Worm (Caenorhabditis elegans) whole organism, young adult: Measurements from ENCODE around the gene bath-37.
A peak's percentile ranks its signal among the peaks of the same experiment; 100 is the strongest.

Source experiments
- B0035.1 ChIP-seq: sonication (generic microtip); optimal IDR thresholded peaks from 2 replicates; lab custom pipeline; 2016; ENCODE audit warnings: missing genetic modification characterization, mild to moderate bottlenecking, missing compliant biosample characterization, missing genotype, missing genetic modification reagents
- C06A6.2 ChIP-seq: fragments of 200-800 bp; sonication (Bioruptor generic); conservative IDR thresholded peaks from 2 replicates; pipeline ENCODE4 v1.3.6; 2022; ENCODE audit warnings: missing genetic modification characterization, missing compliant biosample characterization
- F22D6.2 ChIP-seq: sonication (generic microtip); optimal IDR thresholded peaks from 2 replicates; lab custom pipeline; 2016; ENCODE audit warnings: mild to moderate bottlenecking, missing genetic modification characterization, missing compliant biosample characterization
- F39B2.1 ChIP-seq: fragments of 200-800 bp; sonication (Bioruptor generic); IDR thresholded peaks from 2 replicates; pipeline ENCODE4 v1.3.6; 2022; ENCODE audit warnings: missing genetic modification reagents, missing genetic modification characterization, missing compliant biosample characterization
- F49E8.2 ChIP-seq: sonication (generic microtip); optimal IDR thresholded peaks from 3 replicates; lab custom pipeline; 2017; ENCODE audit warnings: missing genetic modification characterization, mild to moderate bottlenecking, missing compliant biosample characterization, antibody characterized with exemption, moderate library complexity; ENCODE audit not compliant: insufficient read depth
- F55B11.4 ChIP-seq: sonication (generic microtip); optimal IDR thresholded peaks from 2 replicates; lab custom pipeline; 2016; ENCODE audit warnings: missing compliant biosample characterization, missing genetic modification characterization, borderline replicate concordance; ENCODE audit not compliant: insufficient read depth
- F57C9.4 ChIP-seq: sonication (generic microtip); optimal IDR thresholded peaks from 2 replicates; lab custom pipeline; 2017; ENCODE audit warnings: mild to moderate bottlenecking, missing genetic modification characterization, missing compliant biosample characterization
- K11D2.4 ChIP-seq: fragments of 200-800 bp; sonication (Bioruptor generic); IDR thresholded peaks from 2 replicates; pipeline ENCODE4 v1.3.6; 2022; ENCODE audit warnings: missing genetic modification reagents, missing genetic modification characterization, missing compliant biosample characterization
- Y95B8A.8 ChIP-seq: fragments of 200-800 bp; sonication (Bioruptor generic); IDR thresholded peaks from 2 replicates; pipeline ENCODE4 v1.3.6; 2022; ENCODE audit warnings: missing genetic modification reagents, missing genetic modification characterization, missing compliant biosample characterization
- ZK185.1 ChIP-seq: sonication (generic microtip); optimal IDR thresholded peaks from 2 replicates; lab custom pipeline; 2016; ENCODE audit warnings: mild to moderate bottlenecking, missing genetic modification characterization, missing compliant biosample characterization; ENCODE audit not compliant: poor library complexity, severe bottlenecking
- aptf-2 ChIP-seq: fragments of 200-800 bp; sonication (Bioruptor generic); conservative IDR thresholded peaks from 2 replicates; pipeline ENCODE4 v1.3.6; 2022; ENCODE audit warnings: missing genetic modification reagents, missing genetic modification characterization, missing compliant biosample characterization
- atf-7 ChIP-seq: sonication (generic microtip); optimal IDR thresholded peaks from 2 replicates; lab custom pipeline; 2017; ENCODE audit warnings: mild to moderate bottlenecking, missing genetic modification characterization, missing compliant biosample characterization
- athp-1 ChIP-seq: sonication (generic microtip); optimal IDR thresholded peaks from 2 replicates; lab custom pipeline; 2017; ENCODE audit warnings: mild to moderate bottlenecking, missing genetic modification characterization, missing compliant biosample characterization
- attf-5 ChIP-seq: fragments of 200-800 bp; sonication (Bioruptor generic); optimal IDR thresholded peaks from 2 replicates; lab custom pipeline; 2018; ENCODE audit warnings: mild to moderate bottlenecking, missing genetic modification characterization, missing compliant biosample characterization
- attf-6 ChIP-seq: fragments of 200-800 bp; sonication (Bioruptor generic); IDR thresholded peaks from 2 replicates; pipeline ENCODE4 v1.3.6; 2022; ENCODE audit warnings: missing genetic modification reagents, missing genetic modification characterization, missing compliant biosample characterization
- bed-1 ChIP-seq: fragments of 200-800 bp; sonication (Bioruptor generic); IDR thresholded peaks from 2 replicates; pipeline ENCODE4 v1.3.6; 2022; ENCODE audit warnings: missing genetic modification reagents, missing genetic modification characterization, missing compliant biosample characterization
- bed-2 ChIP-seq: fragments of 200-800 bp; sonication (Bioruptor generic); IDR thresholded peaks from 2 replicates; pipeline ENCODE4 v1.3.6; 2022; ENCODE audit warnings: missing genetic modification reagents, missing genetic modification characterization, missing compliant biosample characterization
- ccch-3 ChIP-seq: fragments of 200-800 bp; sonication (Bioruptor generic); optimal IDR thresholded peaks from 2 replicates; lab custom pipeline; 2018; ENCODE audit warnings: mild to moderate bottlenecking, missing genetic modification characterization, missing compliant biosample characterization
- ceh-40 ChIP-seq: fragments of 200-800 bp; sonication (Bioruptor generic); IDR thresholded peaks from 2 replicates; pipeline ENCODE4 v1.3.6; 2022; ENCODE audit warnings: missing genetic modification characterization, missing compliant biosample characterization
- ceh-91 ChIP-seq: fragments of 200-800 bp; sonication (Bioruptor generic); IDR thresholded peaks from 2 replicates; pipeline ENCODE4 v1.3.6; 2022; ENCODE audit warnings: missing genetic modification reagents, missing genetic modification characterization, missing compliant biosample characterization
- dpff-1 ChIP-seq: sonication (generic microtip); optimal IDR thresholded peaks from 2 replicates; lab custom pipeline; 2017; ENCODE audit warnings: mild to moderate bottlenecking, missing genetic modification characterization, missing compliant biosample characterization
- egl-18 ChIP-seq: fragments of 200-800 bp; sonication (Bioruptor generic); IDR thresholded peaks from 2 replicates; pipeline ENCODE4 v1.3.6; 2022; ENCODE audit warnings: missing genetic modification reagents, missing genetic modification characterization, missing compliant biosample characterization
- egl-44 ChIP-seq: fragments of 200-800 bp; sonication (Bioruptor generic); IDR thresholded peaks from 2 replicates; pipeline ENCODE4 v1.3.6; 2022; ENCODE audit warnings: missing genetic modification reagents, missing genetic modification characterization, missing compliant biosample characterization
- fkh-3 ChIP-seq: sonication (generic microtip); optimal IDR thresholded peaks from 2 replicates; lab custom pipeline; 2016; ENCODE audit warnings: mild to moderate bottlenecking, missing genetic modification characterization, missing compliant biosample characterization
- gei-17 ChIP-seq: fragments of 200-800 bp; sonication (Bioruptor generic); optimal IDR thresholded peaks from 2 replicates; lab custom pipeline; 2018; ENCODE audit warnings: mild to moderate bottlenecking, missing genetic modification characterization, missing compliant biosample characterization
- him-1 ChIP-seq: sonication (generic microtip); optimal IDR thresholded peaks from 2 replicates; lab custom pipeline; 2016; ENCODE audit warnings: missing genotype, missing genetic modification reagents, missing genetic modification characterization, missing compliant biosample characterization
- hlh-26 ChIP-seq: fragments of 200-800 bp; sonication (Bioruptor generic); conservative IDR thresholded peaks from 2 replicates; pipeline ENCODE4 v1.3.6; 2022; ENCODE audit warnings: missing genetic modification reagents, missing genetic modification characterization, missing compliant biosample characterization
- hsf-1 ChIP-seq: fragments of 200-800 bp; sonication (Bioruptor generic); IDR thresholded peaks from 2 replicates; pipeline ENCODE4 v1.3.6; 2022; ENCODE audit warnings: missing genetic modification reagents, missing genetic modification characterization, missing compliant biosample characterization
- lag-1 ChIP-seq: fragments of 200-800 bp; sonication (Bioruptor generic); IDR thresholded peaks from 2 replicates; pipeline ENCODE4 v1.3.6; 2022; ENCODE audit warnings: missing genetic modification reagents, missing genetic modification characterization, missing compliant biosample characterization
- lin-40 ChIP-seq: sonication (generic microtip); optimal IDR thresholded peaks from 2 replicates; lab custom pipeline; 2016; ENCODE audit warnings: missing genetic modification characterization, mild to moderate bottlenecking, missing compliant biosample characterization, missing genotype, missing genetic modification reagents
- lin-54 ChIP-seq: fragments of 200-800 bp; sonication (Bioruptor generic); optimal IDR thresholded peaks from 2 replicates; lab custom pipeline; 2018; ENCODE audit warnings: mild to moderate bottlenecking, missing genetic modification characterization, missing compliant biosample characterization
- lsl-1 ChIP-seq: fragments of 200-800 bp; sonication (Bioruptor generic); optimal IDR thresholded peaks from 2 replicates; lab custom pipeline; 2018; ENCODE audit warnings: mild to moderate bottlenecking, missing genetic modification characterization, moderate library complexity, missing compliant biosample characterization
- madf-10 ChIP-seq: sonication (generic microtip); optimal IDR thresholded peaks from 2 replicates; lab custom pipeline; 2016; ENCODE audit warnings: mild to moderate bottlenecking, missing genetic modification characterization, missing compliant biosample characterization
- mcd-1 ChIP-seq: fragments of 200-800 bp; sonication (Bioruptor generic); IDR thresholded peaks from 2 replicates; pipeline ENCODE4 v1.3.6; 2022; ENCODE audit warnings: missing genetic modification reagents, missing genetic modification characterization, missing compliant biosample characterization
- mes-4 ChIP-seq: sonication (generic microtip); optimal IDR thresholded peaks from 2 replicates; lab custom pipeline; 2016; ENCODE audit warnings: missing genotype, missing genetic modification characterization, missing compliant biosample characterization
- nfya-1 ChIP-seq: sonication (generic microtip); optimal IDR thresholded peaks from 2 replicates; lab custom pipeline; 2017; ENCODE audit warnings: antibody characterized with exemption, missing compliant biosample characterization, missing genetic modification characterization, borderline replicate concordance; ENCODE audit not compliant: insufficient read depth
- nhr-120 ChIP-seq: fragments of 200-800 bp; sonication (Bioruptor generic); IDR thresholded peaks from 2 replicates; pipeline ENCODE4 v1.3.6; 2022; ENCODE audit warnings: missing genetic modification characterization, missing compliant biosample characterization
- nhr-80 ChIP-seq: sonication (generic microtip); optimal IDR thresholded peaks from 2 replicates; lab custom pipeline; 2016; ENCODE audit warnings: missing genetic modification characterization, missing compliant biosample characterization
- repo-1 ChIP-seq: sonication (generic microtip); optimal IDR thresholded peaks from 2 replicates; lab custom pipeline; 2017; ENCODE audit warnings: mild to moderate bottlenecking, missing genetic modification characterization, missing compliant biosample characterization
- rpc-1 ChIP-seq, 2 experiments: fragments of 150-350 bp in 1 of 2; sonication (generic microtip) in 1 of 2; optimal IDR thresholded peaks; 2 replicates each; lab custom pipeline; 2014 to 2018; ENCODE audit warnings: missing biosample characterization in 1 of 2, missing genetic modification characterization in 1 of 2, missing genetic modification reagents in 1 of 2, missing genotype in 1 of 2
- sdz-38 ChIP-seq: sonication (generic microtip); optimal IDR thresholded peaks from 2 replicates; lab custom pipeline; 2016; ENCODE audit warnings: missing genotype, missing genetic modification characterization, missing compliant biosample characterization
- sea-2 ChIP-seq: fragments of 200-800 bp; sonication (Bioruptor generic); IDR thresholded peaks from 2 replicates; pipeline ENCODE4 v1.3.6; 2022; ENCODE audit warnings: missing genetic modification characterization, missing compliant biosample characterization
- snpc-1.1 ChIP-seq: sonication (generic microtip); optimal IDR thresholded peaks from 2 replicates; lab custom pipeline; 2017; ENCODE audit warnings: missing genetic modification characterization, mild to moderate bottlenecking, missing compliant biosample characterization, antibody characterized with exemption, moderate library complexity, missing genotype, missing genetic modification reagents; ENCODE audit not compliant: insufficient read depth
- snpc-1.3 ChIP-seq: sonication (generic microtip); optimal IDR thresholded peaks from 2 replicates; lab custom pipeline; 2017; ENCODE audit warnings: missing genetic modification characterization, mild to moderate bottlenecking, missing compliant biosample characterization, antibody characterized with exemption, moderate library complexity, missing genotype, missing genetic modification reagents; ENCODE audit not compliant: insufficient read depth
- unc-130 ChIP-seq: sonication (generic microtip); optimal IDR thresholded peaks from 2 replicates; lab custom pipeline; 2016; ENCODE audit warnings: missing genetic modification reagents, missing genetic modification characterization, missing compliant biosample characterization
- xnd-1 ChIP-seq: sonication (generic microtip); optimal IDR thresholded peaks from 2 replicates; lab custom pipeline; 2016; ENCODE audit warnings: missing genotype, missing genetic modification reagents, missing genetic modification characterization, missing compliant biosample characterization
- zim-3 ChIP-seq: sonication (generic microtip); optimal IDR thresholded peaks from 2 replicates; lab custom pipeline; 2017; ENCODE audit warnings: mild to moderate bottlenecking, missing genetic modification characterization, moderate library complexity, missing compliant biosample characterization
- ztf-28 ChIP-seq: fragments of 200-800 bp; sonication (Bioruptor generic); IDR thresholded peaks from 2 replicates; pipeline ENCODE4 v1.3.6; 2022; ENCODE audit warnings: missing genetic modification reagents, missing genetic modification characterization, missing compliant biosample characterization

bath-37 gene

DNA sequence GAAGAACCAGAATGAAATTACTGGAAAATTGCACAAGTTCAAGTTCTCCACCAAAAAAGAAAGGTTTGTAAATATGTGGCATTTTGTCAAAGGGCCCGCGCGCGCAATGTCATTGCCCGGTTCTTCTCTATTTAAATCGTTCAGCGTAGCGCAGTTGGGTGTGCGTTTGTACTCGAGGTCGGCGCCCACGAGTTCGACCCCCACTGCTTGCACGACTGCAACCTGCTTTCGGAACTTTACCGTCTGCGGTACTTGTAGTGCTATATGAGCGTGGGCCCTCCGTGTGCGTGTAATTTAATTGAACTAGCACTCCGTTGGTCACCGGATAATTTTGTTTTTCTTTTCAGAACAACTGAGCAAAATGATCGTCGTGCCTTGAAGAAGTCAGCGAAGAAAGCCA is 17.8 kb downstream of the bath-37 start (continued):
- TF ChIP-seq egl-18 (GFP tag; lab: Robert Waterston, UW) = peak; percentile 85
- peak; percentile 30; the same call in 1 of the 2 replicates for TF ChIP-seq ceh-40 (GFP tag; lab: Robert Waterston, UW)
- TF ChIP-seq sdz-38 = no peak
- TF ChIP-seq hsf-1 (GFP tag; lab: Robert Waterston, UW) = peak; percentile 51; the same call in 1 of the 2 replicates
- peak; percentile 73; the same call in 1 of the 2 replicates for TF ChIP-seq attf-6 (GFP tag; lab: Robert Waterston, UW)
- TF ChIP-seq mcd-1 (GFP tag; lab: Robert Waterston, UW) = peak; percentile 83
- TF ChIP-seq lin-54 = peak; percentile 87
- TF ChIP-seq nfya-1 (tag; lab: Kevin White, UChicago) = no peak
- peak; percentile 81 for TF ChIP-seq attf-5 (GFP tag; lab: Kevin White, UChicago)
- TF ChIP-seq atf-7 (tag; lab: Kevin White, UChicago) = peak; percentile 38
- peak; percentile 75 for TF ChIP-seq lin-40 (tag; lab: Kevin White, UChicago)
- peak; percentile 87 for TF ChIP-seq snpc-1.3 (tag; lab: Kevin White, UChicago)
- TF ChIP-seq athp-1 = peak; percentile 81
- TF ChIP-seq bed-1 = no peak
- TF ChIP-seq mes-4 = peak; percentile 78
- no peak for TF ChIP-seq sea-2 (GFP tag; lab: Robert Waterston, UW)
- no peak for TF ChIP-seq F57C9.4 (tag; lab: Kevin White, UChicago)
- peak; percentile 51; the same call in 1 of the 2 replicates for TF ChIP-seq ceh-91 (GFP tag; lab: Robert Waterston, UW)
- no peak for TF ChIP-seq lag-1 (GFP tag; lab: Robert Waterston, UW)
- TF ChIP-seq F22D6.2 (tag; lab: Kevin White, UChicago) = peak; percentile 29
- peak; percentile 93 for TF ChIP-seq him-1 (tag; lab: Kevin White, UChicago)
- TF ChIP-seq F55B11.4 (tag; lab: Kevin White, UChicago) = no peak
- TF ChIP-seq unc-130 (GFP tag; lab: Kevin White, UChicago) = peak; percentile 66
- peak; percentile 78 for TF ChIP-seq K11D2.4 (GFP tag; lab: Robert Waterston, UW)
- peak; percentile 94 for TF ChIP-seq ztf-28 (GFP tag; lab: Robert Waterston, UW)
- peak; percentile 80 for TF ChIP-seq rpc-1 (optimal IDR thresholded peaks at IDR 0.05; lab: Kevin White, UChicago)
- TF ChIP-seq rpc-1 (tag; optimal IDR thresholded peaks at IDR 0.05; lab: Kevin White, UChicago) = peak; percentile 91
- peak; percentile 61 for TF ChIP-seq zim-3 (tag; lab: Kevin White, UChicago)
- TF ChIP-seq C06A6.2 (GFP tag; lab: Robert Waterston, UW) = peak; percentile 49; the same call in 1 of the 2 replicates
- no peak for TF ChIP-seq hlh-26
- TF ChIP-seq nhr-80 (tag; lab: Kevin White, UChicago) = peak; percentile 52
- TF ChIP-seq F49E8.2 (tag; lab: Kevin White, UChicago) = peak; percentile 91
- peak; percentile 76; the same call in 1 of the 2 replicates for TF ChIP-seq Y95B8A.8 (GFP tag; lab: Robert Waterston, UW)
- TF ChIP-seq aptf-2 (GFP tag; lab: Robert Waterston, UW) = peak; percentile 71; the same call in 1 of the 2 replicates
- TF ChIP-seq B0035.1 (tag; lab: Kevin White, UChicago) = peak; percentile 78
- peak; percentile 81 for TF ChIP-seq egl-44
- peak; percentile 92 for TF ChIP-seq ZK185.1
- TF ChIP-seq snpc-1.1 (tag; lab: Kevin White, UChicago) = no peak
- no peak for TF ChIP-seq repo-1
- TF ChIP-seq xnd-1 = peak; percentile 36
- TF ChIP-seq bed-2 = peak; percentile 79
- peak; percentile 9 for TF ChIP-seq gei-17 (GFP tag; lab: Kevin White, UChicago)
- no peak for TF ChIP-seq ccch-3 (GFP tag; lab: Kevin White, UChicago)
- TF ChIP-seq F39B2.1 = no peak
- peak; percentile 80 for TF ChIP-seq madf-10 (tag; lab: Kevin White, UChicago)
- peak; percentile 26 for TF ChIP-seq dpff-1
- no peak for TF ChIP-seq nhr-120
- peak; percentile 76 for TF ChIP-seq lsl-1 (GFP tag; lab: Kevin White, UChicago)
- TF ChIP-seq fkh-3 (tag; lab: Kevin White, UChicago) = peak; percentile 55
